Worm (Caenorhabditis elegans) whole organism, L4 larva: ENCODE measurements around the gene Y49F6B.19.
A peak's percentile ranks its signal among the peaks of the same experiment; 100 is the strongest.
"Not testable (repeated sequence)": the region's sequence is repeated elsewhere in the genome, so short reads cannot be mapped to it uniquely, and the experiment has no call there.

ENCODE experiments used
- Y105C5A.15 ChIP-seq: fragments of 200-800 bp; sonication (Bioruptor generic); IDR thresholded peaks from 2 replicates; pipeline ENCODE4 v1.3.6; 2022; ENCODE audit warnings: missing genetic modification characterization, missing compliant biosample characterization
- Y48G9A.11 ChIP-seq: fragments of 200-800 bp; sonication (Bioruptor generic); IDR thresholded peaks from 2 replicates; pipeline ENCODE4 v1.3.6; 2022; ENCODE audit warnings: missing genetic modification reagents, missing genetic modification characterization, missing compliant biosample characterization
- Y5F2A.4 ChIP-seq: fragments of 200-800 bp; sonication (Bioruptor generic); optimal IDR thresholded peaks from 2 replicates; lab custom pipeline; 2018; ENCODE audit warnings: mild to moderate bottlenecking, missing genetic modification characterization, missing compliant biosample characterization
- Y75B8A.6 ChIP-seq: fragments of 200-800 bp; sonication (Bioruptor generic); IDR thresholded peaks from 2 replicates; pipeline ENCODE4 v1.3.6; 2022; ENCODE audit warnings: missing genetic modification reagents, missing genetic modification characterization, missing compliant biosample characterization
- ZK337.2 ChIP-seq: fragments of 200-800 bp; sonication (Bioruptor generic); IDR thresholded peaks from 2 replicates; pipeline ENCODE4 v1.3.6; 2022; ENCODE audit warnings: missing genetic modification reagents, missing genetic modification characterization, missing compliant biosample characterization
- aha-1 ChIP-seq: fragments of 150-350 bp; peaks from one replicate; lab custom pipeline; 2014; ENCODE audit warnings: missing biosample characterization, missing genetic modification characterization
- ama-1 ChIP-seq: fragments of 150-350 bp; optimal IDR thresholded peaks from 2 replicates; lab custom pipeline; 2014; ENCODE audit warnings: inconsistent platforms, mixed read lengths
- arid-1 ChIP-seq: fragments of 200-800 bp; sonication (Bioruptor generic); conservative IDR thresholded peaks from 2 replicates; pipeline ENCODE4 v1.3.6; 2022; ENCODE audit warnings: missing genetic modification reagents, missing genetic modification characterization, missing compliant biosample characterization
- ceh-20 ChIP-seq: fragments of 200-800 bp; sonication (Bioruptor generic); IDR thresholded peaks from 2 replicates; pipeline ENCODE4 v1.3.6; 2022; ENCODE audit warnings: missing genetic modification reagents, missing genetic modification characterization, missing compliant biosample characterization
- ceh-82 ChIP-seq: sonication (generic microtip); optimal IDR thresholded peaks from 2 replicates; lab custom pipeline; 2017; ENCODE audit warnings: missing biosample characterization, missing genetic modification characterization
- daf-16 ChIP-seq, 3 experiments: sonication (generic microtip); optimal IDR thresholded peaks; 2 replicates each; lab custom pipeline; 2016 to 2017; ENCODE audit warnings: missing genetic modification characterization in 3 of 3, missing genetic modification reagents in 3 of 3, mild to moderate bottlenecking in 2 of 3, missing compliant biosample characterization in 2 of 3, missing biosample characterization in 1 of 3, moderate library complexity in 1 of 3
- daf-19 ChIP-seq: fragments of 200-800 bp; sonication (Bioruptor generic); conservative IDR thresholded peaks from 2 replicates; pipeline ENCODE4 v1.3.6; 2022; ENCODE audit warnings: missing genetic modification characterization, missing compliant biosample characterization
- dmd-6 ChIP-seq: fragments of 200-800 bp; sonication (Bioruptor generic); IDR thresholded peaks from 2 replicates; pipeline ENCODE4 v1.3.6; 2022; ENCODE audit warnings: missing genetic modification reagents, missing genetic modification characterization, missing compliant biosample characterization
- dmd-9 ChIP-seq: fragments of 200-800 bp; sonication (Bioruptor generic); IDR thresholded peaks from 2 replicates; pipeline ENCODE4 v1.3.6; 2022; ENCODE audit warnings: missing genetic modification reagents, missing genetic modification characterization, missing compliant biosample characterization
- duxl-1 ChIP-seq: sonication (generic microtip); optimal IDR thresholded peaks from 2 replicates; lab custom pipeline; 2016; ENCODE audit warnings: mild to moderate bottlenecking, missing genetic modification characterization, moderate library complexity, missing compliant biosample characterization; ENCODE audit not compliant: poor library complexity
- dve-1 ChIP-seq: sonication (generic microtip); optimal IDR thresholded peaks from 2 replicates; lab custom pipeline; 2017; ENCODE audit warnings: antibody characterized with exemption, mild to moderate bottlenecking, missing genetic modification characterization, missing compliant biosample characterization; ENCODE audit not compliant: insufficient read depth
- egl-27 ChIP-seq: sonication (generic microtip); optimal IDR thresholded peaks from 3 replicates; lab custom pipeline; 2017; ENCODE audit warnings: missing biosample characterization, missing genetic modification reagents, missing genetic modification characterization
- fkh-10 ChIP-seq: fragments of 150-350 bp; optimal IDR thresholded peaks from 2 replicates; lab custom pipeline; 2014; ENCODE audit warnings: missing biosample characterization, missing genetic modification reagents, missing genetic modification characterization
- fos-1 ChIP-seq: fragments of 150-350 bp; optimal IDR thresholded peaks from 2 replicates; lab custom pipeline; 2014; ENCODE audit warnings: missing biosample characterization, missing genetic modification characterization
- hif-1 ChIP-seq, 2 experiments: sonication (generic microtip); optimal IDR thresholded peaks; 2 replicates each; lab custom pipeline; 2016 to 2017; ENCODE audit warnings: missing compliant biosample characterization in 2 of 2, missing genetic modification characterization in 2 of 2, missing genetic modification reagents in 2 of 2, missing genotype in 2 of 2, mild to moderate bottlenecking in 1 of 2
- hlh-11 ChIP-seq: fragments of 200-800 bp; sonication (Bioruptor generic); optimal IDR thresholded peaks from 2 replicates; lab custom pipeline; 2018; ENCODE audit warnings: mild to moderate bottlenecking, missing genetic modification characterization, missing compliant biosample characterization
- hlh-30 ChIP-seq: sonication (generic microtip); optimal IDR thresholded peaks from 2 replicates; lab custom pipeline; 2017; ENCODE audit warnings: antibody characterized with exemption, mild to moderate bottlenecking, missing genetic modification characterization, missing compliant biosample characterization; ENCODE audit not compliant: insufficient read depth
- lin-13 ChIP-seq: fragments of 150-350 bp; optimal IDR thresholded peaks from 2 replicates; lab custom pipeline; 2014; ENCODE audit warnings: missing biosample characterization, missing genetic modification reagents, missing genetic modification characterization
- lin-15B ChIP-seq: fragments of 150-350 bp; sonication (generic microtip); optimal IDR thresholded peaks from 3 replicates; lab custom pipeline; 2014; ENCODE audit warnings: missing biosample characterization, missing genetic modification characterization
- lir-3 ChIP-seq: sonication (generic microtip); optimal IDR thresholded peaks from 2 replicates; lab custom pipeline; 2016; ENCODE audit warnings: mild to moderate bottlenecking, missing genetic modification characterization, missing compliant biosample characterization
- lsy-2 ChIP-seq, 2 experiments: fragments of 150-350 bp in 1 of 2; sonication (generic microtip) in 1 of 2; optimal IDR thresholded peaks; 2 replicates each; lab custom pipeline; 2014 to 2017; ENCODE audit warnings: missing biosample characterization in 2 of 2, missing genetic modification characterization in 2 of 2
- madf-9 ChIP-seq: fragments of 200-800 bp; sonication (Bioruptor generic); conservative IDR thresholded peaks from 2 replicates; pipeline ENCODE4 v1.3.6; 2022; ENCODE audit warnings: missing genetic modification reagents, missing genetic modification characterization, missing compliant biosample characterization
- mep-1 ChIP-seq: fragments of 150-350 bp; sonication (generic microtip); optimal IDR thresholded peaks from 3 replicates; lab custom pipeline; 2014; ENCODE audit warnings: missing biosample characterization, missing genetic modification characterization
- nhr-28 ChIP-seq: fragments of 150-350 bp; optimal IDR thresholded peaks from 2 replicates; lab custom pipeline; 2014; ENCODE audit warnings: missing biosample characterization, missing genetic modification characterization
- nhr-42 ChIP-seq: fragments of 200-800 bp; sonication (Bioruptor generic); IDR thresholded peaks from 2 replicates; pipeline ENCODE4 v1.3.6; 2022; ENCODE audit warnings: missing genetic modification characterization, missing compliant biosample characterization
- nhr-76 ChIP-seq: fragments of 150-350 bp; optimal IDR thresholded peaks from 2 replicates; lab custom pipeline; 2014; ENCODE audit warnings: missing biosample characterization, missing genetic modification characterization
- skn-1 ChIP-seq: fragments of 150-350 bp; optimal IDR thresholded peaks from 2 replicates; lab custom pipeline; 2014; ENCODE audit warnings: missing biosample characterization, missing genetic modification characterization
- spr-3 ChIP-seq: fragments of 200-800 bp; sonication (Bioruptor generic); optimal IDR thresholded peaks from 2 replicates; lab custom pipeline; 2018; ENCODE audit warnings: mild to moderate bottlenecking, missing genetic modification characterization, missing compliant biosample characterization
- tag-97 ChIP-seq: fragments of 200-800 bp; sonication (Bioruptor generic); IDR thresholded peaks from 2 replicates; pipeline ENCODE4 v1.3.6; 2022; ENCODE audit warnings: missing genetic modification characterization, missing compliant biosample characterization
- tra-1 ChIP-seq: fragments of 200-800 bp; sonication (Bioruptor generic); IDR thresholded peaks from 2 replicates; pipeline ENCODE4 v1.3.6; 2022; ENCODE audit warnings: missing genetic modification reagents, missing genetic modification characterization, missing compliant biosample characterization
- unc-62 ChIP-seq, 3 experiments: fragments of 150-350 bp in 1 of 3; sonication (generic microtip); optimal IDR thresholded peaks in 2 of 3; peaks in 1 of 3; 1 replicate in 1 of 3; 2 replicates in 2 of 3; lab custom pipeline; 2014 to 2017; ENCODE audit warnings: missing biosample characterization in 3 of 3, missing genetic modification characterization in 3 of 3, missing genetic modification reagents in 3 of 3, missing genotype in 1 of 3
- zag-1 ChIP-seq: fragments of 150-350 bp; optimal IDR thresholded peaks from 2 replicates; lab custom pipeline; 2014; ENCODE audit warnings: missing biosample characterization, missing genetic modification characterization
- zfp-2 ChIP-seq: sonication (generic microtip); optimal IDR thresholded peaks from 2 replicates; lab custom pipeline; 2016; ENCODE audit warnings: mild to moderate bottlenecking, missing genetic modification characterization, missing compliant biosample characterization
- zfp-3 ChIP-seq: fragments of 200-800 bp; sonication (Bioruptor generic); conservative IDR thresholded peaks from 2 replicates; pipeline ENCODE4 v1.3.6; 2022; ENCODE audit warnings: missing genetic modification reagents, missing genetic modification characterization, missing compliant biosample characterization
- zip-11 ChIP-seq: fragments of 200-800 bp; sonication (Bioruptor generic); IDR thresholded peaks from 2 replicates; pipeline ENCODE4 v1.3.6; 2022; ENCODE audit warnings: missing genetic modification characterization, missing compliant biosample characterization

Y49F6B.19 gene

DNA sequence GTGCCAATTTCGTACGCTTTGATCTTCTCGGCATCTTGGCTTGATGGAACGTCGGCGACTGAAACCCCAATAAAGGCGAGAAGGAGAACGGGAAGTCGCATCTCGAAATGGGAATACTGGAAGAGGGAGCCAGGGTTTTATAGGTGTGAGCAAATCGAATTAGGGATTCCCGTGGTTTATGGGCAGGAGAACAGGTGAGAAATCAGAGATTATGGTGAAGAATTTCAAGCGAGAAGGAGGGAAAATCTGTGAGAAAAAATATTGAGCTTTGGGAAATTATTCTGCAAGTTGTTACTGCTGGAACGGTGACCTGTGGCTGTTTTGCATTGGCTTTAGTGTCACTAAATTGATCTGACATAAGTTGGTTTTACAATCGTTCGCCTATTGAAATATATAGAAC, 40.5 kb downstream of the Y49F6B.19 start, which contains the start of gene Y49F6B.13:
Y49F6B.13 (minus strand) TSS at position 101 of the 400 bp plus-strand sequence.
- peak; percentile 17 for TF ChIP-seq aha-1
- TF ChIP-seq ama-1 (lab: Kevin White, UChicago) = no peak
- TF ChIP-seq, all 104 proteins: peak for 1

ce11 chrII:3470549-3470948, 41.6 kb downstream of the Y49F6B.19 start, which contains the start of gene Y49F6B.20:
Y49F6B.20 (minus strand) TSS chrII:3470649.
- TF ChIP-seq Y75B8A.6 (no peak), lsy-2 (tag; optimal IDR thresholded peaks at IDR 0.05; lab: Kevin White, UChicago) (no peak), Y5F2A.4 (no peak), dve-1 (no peak), hlh-30 (tag; lab: Kevin White, UChicago) (no peak), daf-19 (GFP tag; lab: Robert Waterston, UW) (no peak), lin-15B (tag; lab: Kevin White, UChicago) (no peak), daf-16 (GFP tag; optimal IDR thresholded peaks at IDR 0.05; lab: Kevin White, UChicago) (no peak), daf-16 (tag; optimal IDR thresholded peaks at IDR 0.05; lab: Kevin White, UChicago) (no peak), ZK337.2 (no peak), duxl-1 (tag; lab: Kevin White, UChicago) (no peak), skn-1 (no peak), ceh-20 (GFP tag; lab: Robert Waterston, UW) (no peak), egl-27 (tag; lab: Kevin White, UChicago) (no peak), zfp-2 (tag; lab: Kevin White, UChicago) (no peak), zag-1 (tag; lab: Kevin White, UChicago) (no peak)
- TF ChIP-seq, all 104 proteins: peak for 0

- TF ChIP-seq unc-62 (GFP tag; optimal IDR thresholded peaks at IDR 0.05 in 1 of 2; lab: Kevin White, UChicago) = peak in 1 of 2 experiments; percentile 23
- not testable (repeated sequence) for TF ChIP-seq unc-62 (tag; optimal IDR thresholded peaks at IDR 0.05; lab: Kevin White, UChicago)
Observed at ce11 chrII:3464580-3464979, 47.6 kb downstream of the Y49F6B.19 start, which contains the start of gene C16C8.10. C16C8.10 (minus strand) TSS chrII:3464680.

DNA sequence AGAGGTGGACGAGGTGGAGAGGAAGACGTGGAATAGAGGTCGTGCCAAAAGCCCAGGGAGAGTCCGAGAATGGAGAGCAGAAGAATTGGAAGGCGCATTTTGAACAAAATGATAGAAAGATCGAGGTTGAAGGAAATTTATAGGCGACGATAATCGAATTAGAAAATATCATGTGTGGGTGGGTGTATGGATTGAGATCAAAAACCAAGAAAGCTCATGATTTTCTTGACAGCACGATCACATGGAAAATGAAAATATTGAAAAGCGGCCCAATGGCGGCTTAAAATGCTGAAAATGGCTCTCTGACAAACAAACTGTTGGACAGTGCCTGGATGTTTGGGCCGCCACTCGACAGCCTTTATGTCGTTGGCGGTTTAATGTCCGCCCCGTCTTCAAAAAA, 49.0 kb downstream of the Y49F6B.19 start, which contains the start of gene C16C8.9:
C16C8.9 (minus strand) TSS at position 101 of the 400 bp plus-strand sequence.
- TF ChIP-seq Y75B8A.6 = no peak
- no peak for TF ChIP-seq lin-13 (GFP tag; lab: Kevin White, UChicago)
- no peak for TF ChIP-seq arid-1 (GFP tag; lab: Robert Waterston, UW)
- TF ChIP-seq madf-9 (GFP tag; lab: Robert Waterston, UW) = no peak
- TF ChIP-seq zip-11 (GFP tag; lab: Robert Waterston, UW) = no peak
- TF ChIP-seq tag-97 = no peak
- no peak for TF ChIP-seq unc-62 (GFP tag; optimal IDR thresholded peaks at IDR 0.05 in 1 of 2; lab: Kevin White, UChicago)
- no peak for TF ChIP-seq unc-62 (tag; optimal IDR thresholded peaks at IDR 0.05; lab: Kevin White, UChicago)
- TF ChIP-seq nhr-76 (tag; lab: Kevin White, UChicago) = no peak
- TF ChIP-seq dmd-9 (GFP tag; lab: Robert Waterston, UW) = no peak

- TF ChIP-seq zfp-3 (GFP tag; lab: Robert Waterston, UW) (no peak), hif-1 (tag; optimal IDR thresholded peaks at IDR 0.05; lab: Kevin White, UChicago) (no peak), Y105C5A.15 (no peak), nhr-42 (GFP tag; lab: Robert Waterston, UW) (no peak), tra-1 (GFP tag; lab: Robert Waterston, UW) (no peak), dmd-6 (no peak), Y75B8A.6 (no peak), Y48G9A.11 (no peak), spr-3 (GFP tag; lab: Kevin White, UChicago) (no peak), zip-11 (GFP tag; lab: Robert Waterston, UW) (no peak), hlh-11 (no peak), lir-3 (tag; lab: Kevin White, UChicago) (no peak), madf-9 (GFP tag; lab: Robert Waterston, UW) (no peak), fkh-10 (GFP tag; lab: Kevin White, UChicago) (no peak), nhr-28 (tag; lab: Kevin White, UChicago) (no peak), mep-1 (tag; lab: Kevin White, UChicago) (no peak), fos-1 (tag; lab: Kevin White, UChicago) (no peak), ceh-82 (tag; lab: Kevin White, UChicago) (no peak)
Observed at ce11 chrII:3461586-3461985, 50.6 kb downstream of the Y49F6B.19 start, which contains the start of gene C16C8.8. C16C8.8 (minus strand) TSS chrII:3461686.
